Worm (Caenorhabditis elegans): ENCODE results near the gene sre-43.

Gene sre-43

ce11 chrII:13981819-13982218, 12.9 kb upstream of the sre-43 start:
- TF ChIP-seq lsy-2 (tag; optimal IDR thresholded peaks at IDR 0.05): no peak
- TF ChIP-seq ceh-39 (tag; optimal IDR thresholded peaks at IDR 0.05): no peak
- TF ChIP-seq pha-4 (tag; optimal IDR thresholded peaks at IDR 0.05): no peak
- no peak for TF ChIP-seq ztf-11 (tag; optimal IDR thresholded peaks at IDR 0.05)
- no peak for TF ChIP-seq bed-3 (GFP tag; optimal IDR thresholded peaks at IDR 0.05)
- no peak for TF ChIP-seq flh-1 (GFP tag; optimal IDR thresholded peaks at IDR 0.05)
- TF ChIP-seq sptf-1 (tag; optimal IDR thresholded peaks at IDR 0.05): no peak
- TF ChIP-seq unc-39 (tag; optimal IDR thresholded peaks at IDR 0.05): no peak
- no peak for TF ChIP-seq nhr-237 (tag; optimal IDR thresholded peaks at IDR 0.05)
- no peak for TF ChIP-seq nhr-28 (tag; optimal IDR thresholded peaks at IDR 0.05)
- no peak for TF ChIP-seq mep-1 (tag; optimal IDR thresholded peaks at IDR 0.05)
- TF ChIP-seq nhr-76 (tag; optimal IDR thresholded peaks at IDR 0.05): no peak
- no peak for TF ChIP-seq ces-1 (GFP tag; optimal IDR thresholded peaks at IDR 0.05)
- TF ChIP-seq tbx-8 (GFP tag; optimal IDR thresholded peaks at IDR 0.05): no peak
- TF ChIP-seq ceh-83 (GFP tag; optimal IDR thresholded peaks at IDR 0.05): no peak

ce11 chrII:13981097-13981496, 12.2 kb upstream of the sre-43 start, which contains the start of gene Y39G8B.9:
TSS of gene Y39G8B.9 (plus strand) at chrII:13981365.
- TF ChIP-seq nhr-237 (tag; optimal IDR thresholded peaks at IDR 0.05) (no peak), unc-120 (tag; optimal IDR thresholded peaks at IDR 0.05; ENCODE audit: poor library complexity, severe bottlenecking) (no peak), lin-13 (tag; optimal IDR thresholded peaks at IDR 0.05) (no peak), elt-3 (tag; optimal IDR thresholded peaks at IDR 0.05) (no peak), snpc-4 (tag; optimal IDR thresholded peaks at IDR 0.05) (no peak), tbx-8 (GFP tag; optimal IDR thresholded peaks at IDR 0.05) (no peak), unc-62 (GFP tag; optimal IDR thresholded peaks at IDR 0.05) (no peak), ceh-43 (GFP tag; optimal IDR thresholded peaks at IDR 0.05) (no peak), unc-39 (tag; optimal IDR thresholded peaks at IDR 0.05) (no peak), hlh-1 (tag; optimal IDR thresholded peaks at IDR 0.05) (no peak), bed-3 (GFP tag; optimal IDR thresholded peaks at IDR 0.05) (no peak), mab-5 (tag; optimal IDR thresholded peaks at IDR 0.05) (no peak), elt-1 (tag; optimal IDR thresholded peaks at IDR 0.05; ENCODE audit: borderline replicate concordance, insufficient read depth) (no peak), lin-32 (GFP tag; optimal IDR thresholded peaks at IDR 0.05) (no peak), sptf-1 (tag; optimal IDR thresholded peaks at IDR 0.05) (no peak)

- no peak for TF ChIP-seq snpc-4 (tag; optimal IDR thresholded peaks at IDR 0.05)
- TF ChIP-seq bed-3 (GFP tag; optimal IDR thresholded peaks at IDR 0.05): no peak
Measured at ce11 chrII:13979833-13980513, 11.1 kb upstream of the sre-43 start, which contains the start of gene sre-48. TSS of gene sre-48 (minus strand) at chrII:13979883.

- TF ChIP-seq ces-1 (GFP tag; optimal IDR thresholded peaks at IDR 0.05) (no peak), sem-2 (GFP tag; optimal IDR thresholded peaks at IDR 0.05) (no peak), unc-62 (GFP tag; optimal IDR thresholded peaks at IDR 0.05) (no peak), elt-1 (tag; optimal IDR thresholded peaks at IDR 0.05; ENCODE audit: borderline replicate concordance, insufficient read depth) (no peak), mep-1 (tag; optimal IDR thresholded peaks at IDR 0.05) (no peak), nhr-2 (tag; optimal IDR thresholded peaks at IDR 0.05) (no peak)
Measured at ce11 chrII:13977701-13978100, 8.8 kb upstream of the sre-43 start.

- TF ChIP-seq elt-1 (tag; optimal IDR thresholded peaks at IDR 0.05; ENCODE audit: borderline replicate concordance, insufficient read depth) (no peak), nhr-28 (tag; optimal IDR thresholded peaks at IDR 0.05) (no peak), drap-1 (GFP tag; optimal IDR thresholded peaks at IDR 0.05) (peak; percentile 66), mab-5 (tag; optimal IDR thresholded peaks at IDR 0.05) (no peak), ham-2 (GFP tag; optimal IDR thresholded peaks at IDR 0.05) (peak; percentile 67), unc-62 (GFP tag; optimal IDR thresholded peaks at IDR 0.05) (peak; percentile 13), ces-1 (GFP tag; optimal IDR thresholded peaks at IDR 0.05) (peak; percentile 55), mep-1 (tag; optimal IDR thresholded peaks at IDR 0.05) (peak; percentile 82), ztf-11 (tag; optimal IDR thresholded peaks at IDR 0.05) (peak; percentile 41), blmp-1 (tag; optimal IDR thresholded peaks at IDR 0.05) (no peak), lin-32 (GFP tag; optimal IDR thresholded peaks at IDR 0.05) (no peak), nhr-76 (tag; optimal IDR thresholded peaks at IDR 0.05) (no peak), sem-2 (GFP tag; optimal IDR thresholded peaks at IDR 0.05) (no peak), lsy-2 (tag; optimal IDR thresholded peaks at IDR 0.05) (peak; percentile 86), flh-1 (GFP tag; optimal IDR thresholded peaks at IDR 0.05) (no peak), unc-39 (tag; optimal IDR thresholded peaks at IDR 0.05) (no peak), pha-4 (tag; optimal IDR thresholded peaks at IDR 0.05) (peak; percentile 90), ceh-43 (GFP tag; optimal IDR thresholded peaks at IDR 0.05) (peak; percentile 38), snpc-4 (tag; optimal IDR thresholded peaks at IDR 0.05) (no peak), tbx-8 (GFP tag; optimal IDR thresholded peaks at IDR 0.05) (peak; percentile 30), sptf-1 (tag; optimal IDR thresholded peaks at IDR 0.05) (peak; percentile 82), M03D4.4 (tag; optimal IDR thresholded peaks at IDR 0.05) (peak; percentile 34), unc-120 (tag; optimal IDR thresholded peaks at IDR 0.05; ENCODE audit: poor library complexity, severe bottlenecking) (peak; percentile 96), nhr-237 (tag; optimal IDR thresholded peaks at IDR 0.05) (peak; percentile 79), ceh-83 (GFP tag; optimal IDR thresholded peaks at IDR 0.05) (peak; percentile 52), zip-8 (tag; optimal IDR thresholded peaks at IDR 0.05) (no peak), elt-3 (tag; optimal IDR thresholded peaks at IDR 0.05) (no peak), bed-3 (GFP tag; optimal IDR thresholded peaks at IDR 0.05) (no peak), cnd-1 (tag; optimal IDR thresholded peaks at IDR 0.05) (peak; percentile 78), hlh-1 (tag; optimal IDR thresholded peaks at IDR 0.05) (peak; percentile 47), mls-2 (tag; optimal IDR thresholded peaks at IDR 0.05) (peak; percentile 70), nhr-2 (tag; optimal IDR thresholded peaks at IDR 0.05) (no peak), nhr-12 (tag; optimal IDR thresholded peaks at IDR 0.05) (no peak), ceh-39 (tag; optimal IDR thresholded peaks at IDR 0.05) (peak; percentile 66), lin-13 (tag; optimal IDR thresholded peaks at IDR 0.05) (peak; percentile 91)
Measured at ce11 chrII:13976161-13976560, 7.3 kb upstream of the sre-43 start, which contains the start of gene Y39G8B.2. TSS of gene Y39G8B.2 (minus strand) at chrII:13976221.
